Fruit fly (Drosophila melanogaster) whole organism, embryonic: ENCODE results near the gene scat.

Source experiments
- ATbp ChIP-seq: fragments of 200-800 bp; sonication (Bioruptor generic); optimal IDR thresholded peaks from 2 replicates; lab custom pipeline; 2017; ENCODE audit warnings: missing biosample characterization, mild to moderate bottlenecking, missing genetic modification characterization, missing genetic modification reagents
- BtbVII ChIP-seq: fragments of 200-800 bp; sonication (Bioruptor generic); optimal IDR thresholded peaks from 3 replicates; lab custom pipeline; 2017; ENCODE audit warnings: missing biosample characterization, mild to moderate bottlenecking, missing genetic modification characterization
- C15 ChIP-seq: fragments of 200-800 bp; sonication (Bioruptor generic); IDR thresholded peaks from 3 replicates; pipeline ENCODE4 v1.3.6; 2022; ENCODE audit warnings: missing biosample characterization, missing genetic modification characterization
- CG10321 ChIP-seq: fragments of 200-800 bp; sonication (Bioruptor generic); IDR thresholded peaks from 2 replicates; pipeline ENCODE4 v1.3.6; 2022; ENCODE audit warnings: missing biosample characterization, missing genetic modification characterization
- CG13287 ChIP-seq: fragments of 200-800 bp; sonication (Bioruptor generic); IDR thresholded peaks from 2 replicates; pipeline ENCODE4 v1.3.6; 2022; ENCODE audit warnings: missing biosample characterization, missing genetic modification characterization; ENCODE audit not compliant: partially characterized antibody
- CG13424 ChIP-seq: fragments of 200-800 bp; sonication (Bioruptor generic); optimal IDR thresholded peaks from 2 replicates; lab custom pipeline; 2019; ENCODE audit warnings: missing biosample characterization, mild to moderate bottlenecking, missing genetic modification characterization, moderate library complexity
- CG1647 ChIP-seq: fragments of 200-800 bp; sonication (Bioruptor generic); optimal IDR thresholded peaks from 3 replicates; lab custom pipeline; 2016; ENCODE audit warnings: missing biosample characterization, missing genetic modification characterization
- CG1832 ChIP-seq: fragments of 200-800 bp; sonication (Bioruptor generic); optimal IDR thresholded peaks from 2 replicates; lab custom pipeline; 2017; ENCODE audit warnings: missing biosample characterization, mild to moderate bottlenecking, missing genetic modification characterization, inconsistent platforms
- CG2678 ChIP-seq: fragments of 200-800 bp; sonication (Bioruptor generic); optimal IDR thresholded peaks from 3 replicates; lab custom pipeline; 2019; ENCODE audit warnings: missing biosample characterization, mild to moderate bottlenecking, missing genetic modification characterization, moderate library complexity
- CG32772 ChIP-seq: fragments of 200-800 bp; sonication (Bioruptor generic); IDR thresholded peaks from 2 replicates; pipeline ENCODE4 v1.3.6; 2022; ENCODE audit warnings: missing biosample characterization, missing genetic modification characterization
- CG34376 ChIP-seq: fragments of 200-800 bp; sonication (Bioruptor generic); optimal IDR thresholded peaks from 2 replicates; lab custom pipeline; 2018; ENCODE audit warnings: missing biosample characterization, mild to moderate bottlenecking, missing genetic modification characterization
- CG3726 ChIP-seq: fragments of 200-800 bp; sonication (Bioruptor generic); IDR thresholded peaks from 3 replicates; pipeline ENCODE4, ENCODE4 v1.3.6; 2022; ENCODE audit warnings: missing biosample characterization, missing genetic modification characterization
- CG4404 ChIP-seq: fragments of 200-800 bp; sonication (Bioruptor generic); IDR thresholded peaks from 2 replicates; pipeline ENCODE4 v1.3.6; 2022; ENCODE audit warnings: missing biosample characterization, missing genetic modification characterization
- CG6791 ChIP-seq: fragments of 200-800 bp; sonication (Bioruptor generic); IDR thresholded peaks from 3 replicates; pipeline ENCODE4 v1.3.6; 2022; ENCODE audit warnings: missing biosample characterization, missing genetic modification characterization; ENCODE audit not compliant: partially characterized antibody
- CG7987 ChIP-seq: fragments of 200-800 bp; sonication (Bioruptor generic); optimal IDR thresholded peaks from 2 replicates; lab custom pipeline; 2018; ENCODE audit warnings: missing biosample characterization, mild to moderate bottlenecking, missing genetic modification characterization, moderate library complexity
- CG8765 ChIP-seq: fragments of 200-800 bp; sonication (Bioruptor generic); IDR thresholded peaks from 2 replicates; pipeline ENCODE4 v1.3.6; 2022; ENCODE audit warnings: missing biosample characterization, missing genetic modification characterization
- CG9932 ChIP-seq: fragments of 200-800 bp; sonication (Bioruptor generic); IDR thresholded peaks from 2 replicates; pipeline ENCODE4 v1.3.6; 2022; ENCODE audit warnings: missing biosample characterization, missing genetic modification characterization
- Elba2 ChIP-seq: fragments of 200-800 bp; sonication (Bioruptor generic); optimal IDR thresholded peaks from 3 replicates; lab custom pipeline; 2016; ENCODE audit warnings: missing biosample characterization, missing genetic modification characterization
- Ets65A ChIP-seq: fragments of 200-800 bp; sonication (Bioruptor generic); peaks from one replicate; lab custom pipeline; 2016; ENCODE audit warnings: missing biosample characterization, missing genetic modification characterization
- Fer2 ChIP-seq: fragments of 200-800 bp; sonication (Bioruptor generic); optimal IDR thresholded peaks from 2 replicates; lab custom pipeline; 2018; ENCODE audit warnings: missing biosample characterization, mild to moderate bottlenecking, missing genetic modification characterization, moderate library complexity
- Gug ChIP-seq: fragments of 200-800 bp; sonication (Bioruptor generic); IDR thresholded peaks from 4 replicates; pipeline ENCODE4 v1.3.6; 2022; ENCODE audit warnings: missing biosample characterization, missing genetic modification characterization
- HHEX ChIP-seq: fragments of 200-800 bp; sonication (Bioruptor generic); optimal IDR thresholded peaks from 3 replicates; lab custom pipeline; 2017; ENCODE audit warnings: missing biosample characterization, mild to moderate bottlenecking, missing genetic modification characterization, missing genetic modification reagents
- Hmr ChIP-seq: fragments of 200-800 bp; sonication (Bioruptor generic); optimal IDR thresholded peaks from 3 replicates; lab custom pipeline; 2017; ENCODE audit warnings: mild to moderate bottlenecking, missing biosample characterization, missing genetic modification reagents, missing genetic modification characterization
- Hmx ChIP-seq: fragments of 200-800 bp; sonication (Bioruptor generic); optimal IDR thresholded peaks from 2 replicates; lab custom pipeline; 2016; ENCODE audit warnings: missing biosample characterization, missing genetic modification characterization
- Lim3 ChIP-seq: fragments of 200-800 bp; sonication (Bioruptor generic); IDR thresholded peaks from 2 replicates; pipeline ENCODE4 v1.3.6; 2022; ENCODE audit warnings: missing biosample characterization, missing genetic modification characterization
- MESR4 ChIP-seq: fragments of 200-800 bp; sonication (Bioruptor generic); optimal IDR thresholded peaks from 2 replicates; lab custom pipeline; 2018; ENCODE audit warnings: missing biosample characterization, mild to moderate bottlenecking, missing genetic modification characterization, moderate library complexity
- Mad ChIP-seq: fragments of 200-800 bp; sonication (Bioruptor generic); optimal IDR thresholded peaks from 2 replicates; lab custom pipeline; 2016; ENCODE audit warnings: missing biosample characterization, missing genetic modification characterization
- Nf-YA ChIP-seq: fragments of 200-800 bp; sonication (Bioruptor generic); IDR thresholded peaks from 2 replicates; pipeline ENCODE4 v1.3.6; 2022; ENCODE audit warnings: missing biosample characterization, missing genetic modification characterization
- PHDP ChIP-seq: fragments of 200-800 bp; sonication (Bioruptor generic); optimal IDR thresholded peaks from 3 replicates; lab custom pipeline; 2018; ENCODE audit warnings: missing biosample characterization, mild to moderate bottlenecking, missing genetic modification characterization, moderate library complexity
- Ravus ChIP-seq: fragments of 200-800 bp; sonication (Bioruptor generic); IDR thresholded peaks from 2 replicates; pipeline ENCODE4 v1.3.6; 2022; ENCODE audit warnings: missing biosample characterization, missing genetic modification characterization
- Vsx1 ChIP-seq: fragments of 200-800 bp; sonication (Bioruptor generic); optimal IDR thresholded peaks from 2 replicates; lab custom pipeline; 2017; ENCODE audit warnings: missing biosample characterization, mild to moderate bottlenecking, missing genetic modification characterization, missing genetic modification reagents
- ash1 ChIP-seq: fragments of 200-800 bp; sonication (Bioruptor generic); optimal IDR thresholded peaks from 2 replicates; lab custom pipeline; 2018; ENCODE audit warnings: missing biosample characterization, mild to moderate bottlenecking, missing genetic modification characterization
- bigmax ChIP-seq: fragments of 200-800 bp; sonication (Bioruptor generic); optimal IDR thresholded peaks from 2 replicates; lab custom pipeline; 2018; ENCODE audit warnings: missing biosample characterization, mild to moderate bottlenecking, missing genetic modification characterization
- cg ChIP-seq: fragments of 200-800 bp; sonication (Bioruptor generic); optimal IDR thresholded peaks from 3 replicates; lab custom pipeline; 2019; ENCODE audit warnings: missing biosample characterization, mild to moderate bottlenecking, missing genetic modification characterization, moderate library complexity
- crc ChIP-seq: fragments of 200-800 bp; sonication (Bioruptor generic); optimal IDR thresholded peaks from 2 replicates; lab custom pipeline; 2016; ENCODE audit warnings: missing biosample characterization, missing genetic modification characterization
- dpn ChIP-seq, 2 experiments: fragments of 200-800 bp; sonication (Bioruptor generic); optimal IDR thresholded peaks; 3 replicates each; lab custom pipeline; 2016; ENCODE audit warnings: missing biosample characterization in 2 of 2, missing genetic modification characterization in 2 of 2
- ewg ChIP-seq: fragments of 200-800 bp; sonication (Bioruptor generic); optimal IDR thresholded peaks from 3 replicates; lab custom pipeline; 2017; ENCODE audit warnings: mild to moderate bottlenecking, missing biosample characterization, missing genetic modification reagents, missing genetic modification characterization
- gfzf ChIP-seq: fragments of 200-800 bp; sonication (Bioruptor generic); optimal IDR thresholded peaks from 2 replicates; lab custom pipeline; 2016; ENCODE audit warnings: missing biosample characterization, mild to moderate bottlenecking, missing genetic modification characterization, moderate library complexity
- gsb-n ChIP-seq: fragments of 200-800 bp; sonication (Bioruptor generic); optimal IDR thresholded peaks from 3 replicates; lab custom pipeline; 2018; ENCODE audit warnings: missing biosample characterization, mild to moderate bottlenecking, missing genetic modification characterization
- h ChIP-seq: fragments of >200 bp; optimal IDR thresholded peaks from 2 replicates; lab custom pipeline; 2017
- ind ChIP-seq: fragments of 200-800 bp; sonication (Bioruptor generic); optimal IDR thresholded peaks from 3 replicates; lab custom pipeline; 2016; ENCODE audit warnings: missing biosample characterization, missing genetic modification characterization
- odd ChIP-seq: fragments of 200-800 bp; sonication (Bioruptor generic); optimal IDR thresholded peaks from 2 replicates; lab custom pipeline; 2017; ENCODE audit warnings: missing biosample characterization, mild to moderate bottlenecking, missing genetic modification characterization
- repo ChIP-seq: fragments of 200-800 bp; sonication (Bioruptor generic); optimal IDR thresholded peaks from 2 replicates; lab custom pipeline; 2016; ENCODE audit warnings: missing biosample characterization, missing genetic modification characterization
- salm ChIP-seq: fragments of 200-800 bp; sonication (Bioruptor generic); optimal IDR thresholded peaks from 2 replicates; lab custom pipeline; 2018; ENCODE audit warnings: missing biosample characterization, mild to moderate bottlenecking, missing genetic modification characterization
- scrt ChIP-seq: fragments of 200-800 bp; sonication (Bioruptor generic); optimal IDR thresholded peaks from 2 replicates; lab custom pipeline; 2018; ENCODE audit warnings: missing biosample characterization, mild to moderate bottlenecking, missing genetic modification characterization, moderate library complexity
- slou ChIP-seq: fragments of 200-800 bp; sonication (Bioruptor generic); optimal IDR thresholded peaks from 3 replicates; lab custom pipeline; 2016; ENCODE audit warnings: missing biosample characterization, missing genetic modification characterization
- sna ChIP-seq: fragments of 200-800 bp; sonication (Bioruptor generic); IDR thresholded peaks from 2 replicates; pipeline ENCODE4 v1.3.6; 2022; ENCODE audit warnings: missing biosample characterization, missing genetic modification characterization; ENCODE audit not compliant: partially characterized antibody
- tin ChIP-seq: fragments of 200-800 bp; sonication (Bioruptor generic); optimal IDR thresholded peaks from 3 replicates; lab custom pipeline; 2016; ENCODE audit warnings: missing biosample characterization, missing genetic modification characterization
- trem ChIP-seq: fragments of 200-800 bp; optimal IDR thresholded peaks from 3 replicates; lab custom pipeline; 2019; ENCODE audit warnings: missing biosample characterization, mild to moderate bottlenecking, missing genetic modification characterization, moderate library complexity

The scat gene

DNA sequence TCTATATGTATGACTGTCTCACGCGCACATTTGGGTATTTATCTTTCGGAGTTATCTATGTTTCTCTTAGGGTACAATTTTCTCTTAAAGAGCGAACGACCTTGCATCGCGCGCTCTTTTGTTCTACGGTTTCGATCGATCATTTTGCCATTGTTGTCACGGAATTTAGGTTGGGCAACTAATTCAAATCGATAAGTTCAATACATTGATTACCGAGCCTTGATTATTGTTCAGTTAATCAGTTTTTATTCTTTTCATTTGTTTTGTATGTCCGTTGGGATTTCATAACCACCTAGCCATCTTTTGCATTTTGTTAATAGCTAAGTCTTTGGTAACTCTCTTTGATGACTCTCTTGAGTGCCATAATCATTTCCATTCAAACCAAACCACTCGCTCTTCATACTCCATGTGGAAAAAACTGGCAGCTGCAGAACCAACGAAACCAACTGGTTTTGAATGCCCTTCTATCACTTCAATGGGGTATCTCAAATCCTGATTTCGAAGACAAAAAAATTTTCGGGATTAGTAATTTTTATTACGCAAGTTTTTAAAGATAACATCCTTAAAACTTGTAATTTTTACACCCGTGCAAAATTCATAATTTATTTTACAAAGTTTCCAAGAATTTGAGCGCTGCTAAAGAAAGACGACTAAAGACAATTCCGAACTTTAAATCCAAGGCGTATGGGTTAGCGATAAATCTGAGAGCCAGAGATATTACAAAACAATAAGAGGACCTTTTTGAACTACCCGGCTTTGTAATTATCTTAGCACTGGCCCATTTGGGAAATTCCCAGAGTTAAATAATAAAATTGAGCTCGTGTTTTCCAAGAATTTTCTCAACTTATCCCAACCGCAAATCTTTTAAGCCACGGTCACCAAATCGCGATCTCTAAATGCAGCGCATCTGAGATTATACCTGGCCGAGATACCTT, 17.4 kb downstream of the scat start (continued):
- no peak for TF ChIP-seq Ravus (GFP tag; lab: Robert Waterston, UW)
- no peak for TF ChIP-seq repo
- no peak for TF ChIP-seq Mad
- no peak for TF ChIP-seq CG1832
- no peak for TF ChIP-seq scrt (GFP tag; lab: Kevin White, UChicago)
- TF ChIP-seq odd (GFP tag; lab: Kevin White, UChicago) = no peak
- TF ChIP-seq CG9932 (GFP tag; lab: Robert Waterston, UW) = no peak; the same call in 1 of the 2 replicates
- peak; percentile 16 for TF ChIP-seq cg (GFP tag; lab: Kevin White, UChicago)
- no peak for TF ChIP-seq CG34376 (GFP tag; lab: Kevin White, UChicago)
- TF ChIP-seq C15 = no peak
- no peak for TF ChIP-seq CG10321 (GFP tag; lab: Robert Waterston, UW)
- TF ChIP-seq gsb-n (tag; lab: Kevin White, UChicago) = no peak
- TF ChIP-seq MESR4 (GFP tag; lab: Kevin White, UChicago) = no peak
- TF ChIP-seq CG8765 (GFP tag; lab: Robert Waterston, UW) = no peak
- TF ChIP-seq CG2678 (tag; lab: Kevin White, UChicago) = peak; percentile 13
- no peak for TF ChIP-seq sna
- no peak for TF ChIP-seq CG1647
- TF ChIP-seq Gug (GFP tag; lab: Robert Waterston, UW) = no peak; the same call in 2 of the 4 replicates
- TF ChIP-seq Fer2 (tag; lab: Kevin White, UChicago) = no peak
- no peak for TF ChIP-seq ind (GFP tag; lab: Kevin White, UChicago)
- no peak for TF ChIP-seq CG3726 (GFP tag; lab: Robert Waterston, UW)
- TF ChIP-seq CG32772 (GFP tag; lab: Robert Waterston, UW) = no peak
- TF ChIP-seq CG7987 = no peak
- TF ChIP-seq h (lab: Kevin White, UChicago) = no peak
- TF ChIP-seq CG4404 (GFP tag; lab: Robert Waterston, UW) = no peak
- peak; percentile 1 for TF ChIP-seq crc (GFP tag; lab: Kevin White, UChicago)
- no peak for TF ChIP-seq ewg
- no peak for TF ChIP-seq salm (tag; lab: Kevin White, UChicago)
- no peak for TF ChIP-seq Nf-YA
- no peak for TF ChIP-seq ash1 (GFP tag; lab: Kevin White, UChicago)
- TF ChIP-seq dpn (GFP tag; optimal IDR thresholded peaks at IDR 0.05; lab: Kevin White, UChicago) = no peak
- no peak for TF ChIP-seq CG6791 (GFP tag; lab: Robert Waterston, UW)
- TF ChIP-seq Ets65A (GFP tag; lab: Kevin White, UChicago) = peak; percentile 93
- TF ChIP-seq bigmax (GFP tag; lab: Kevin White, UChicago) = no peak
- no peak for TF ChIP-seq gfzf (GFP tag; lab: Kevin White, UChicago)
- TF ChIP-seq BtbVII (GFP tag; lab: Kevin White, UChicago) = no peak
- no peak for TF ChIP-seq Hmx (GFP tag; lab: Kevin White, UChicago)
- no peak for TF ChIP-seq trem (tag; lab: Kevin White, UChicago)
- no peak for TF ChIP-seq tin
- TF ChIP-seq slou (GFP tag; lab: Kevin White, UChicago) = no peak
- 0 out of 2 replicates have a peak, but pooled peaks have one; percentile 22 for TF ChIP-seq CG13287 (GFP tag; lab: Robert Waterston, UW)
- no peak for TF ChIP-seq ATbp (GFP tag; lab: Kevin White, UChicago)
- TF ChIP-seq Elba2 (GFP tag; lab: Kevin White, UChicago) = no peak
- TF ChIP-seq PHDP (tag; lab: Kevin White, UChicago) = no peak
- TF ChIP-seq CG13424 (tag; lab: Kevin White, UChicago) = no peak
- TF ChIP-seq Lim3 (GFP tag; lab: Robert Waterston, UW) = no peak
- no peak for TF ChIP-seq HHEX (GFP tag; lab: Kevin White, UChicago)
- no peak for TF ChIP-seq Vsx1 (GFP tag; lab: Kevin White, UChicago)
- TF ChIP-seq Hmr (GFP tag; lab: Kevin White, UChicago) = no peak
